Fruit fly (Drosophila melanogaster) whole organism, prepupa: ENCODE measurements around the gene Wwox.

ENCODE experiments used
- CG3919 ChIP-seq: fragments of 200-800 bp; sonication (Bioruptor generic); optimal IDR thresholded peaks from 3 replicates; lab custom pipeline; 2016; ENCODE audit warnings: missing biosample characterization, missing genetic modification characterization
- CG4318 ChIP-seq: fragments of 200-800 bp; sonication (Bioruptor generic); optimal IDR thresholded peaks from 3 replicates; lab custom pipeline; 2017; ENCODE audit warnings: missing biosample characterization, mild to moderate bottlenecking, missing genetic modification characterization
- CG6276 ChIP-seq: fragments of 200-800 bp; sonication (Bioruptor generic); optimal IDR thresholded peaks from 2 replicates; lab custom pipeline; 2017; ENCODE audit warnings: missing biosample characterization, mild to moderate bottlenecking, missing genetic modification characterization
- CG6854 ChIP-seq: fragments of 200-800 bp; sonication (Bioruptor generic); optimal IDR thresholded peaks from 2 replicates; lab custom pipeline; 2017; ENCODE audit warnings: missing biosample characterization, mild to moderate bottlenecking, missing genetic modification characterization
- Eip78C ChIP-seq: fragments of 200-800 bp; sonication (Bioruptor generic); peaks from one replicate; lab custom pipeline; 2016; ENCODE audit warnings: missing biosample characterization, missing genetic modification characterization
- Ets21C ChIP-seq: fragments of 200-800 bp; sonication (Bioruptor generic); optimal IDR thresholded peaks from 3 replicates; lab custom pipeline; 2016; ENCODE audit warnings: missing biosample characterization, missing genetic modification characterization
- fd85E ChIP-seq: fragments of 200-800 bp; sonication (Bioruptor generic); optimal IDR thresholded peaks from 3 replicates; lab custom pipeline; 2016; ENCODE audit warnings: missing biosample characterization, missing genetic modification characterization
- pdm3 ChIP-seq: fragments of 200-800 bp; sonication (Bioruptor generic); optimal IDR thresholded peaks from 3 replicates; lab custom pipeline; 2016; ENCODE audit warnings: missing biosample characterization, missing genetic modification characterization
- spab ChIP-seq: fragments of 200-800 bp; sonication (Bioruptor generic); optimal IDR thresholded peaks from 2 replicates; lab custom pipeline; 2017; ENCODE audit warnings: missing biosample characterization, mild to moderate bottlenecking, missing genetic modification characterization, missing genetic modification reagents

DNA sequence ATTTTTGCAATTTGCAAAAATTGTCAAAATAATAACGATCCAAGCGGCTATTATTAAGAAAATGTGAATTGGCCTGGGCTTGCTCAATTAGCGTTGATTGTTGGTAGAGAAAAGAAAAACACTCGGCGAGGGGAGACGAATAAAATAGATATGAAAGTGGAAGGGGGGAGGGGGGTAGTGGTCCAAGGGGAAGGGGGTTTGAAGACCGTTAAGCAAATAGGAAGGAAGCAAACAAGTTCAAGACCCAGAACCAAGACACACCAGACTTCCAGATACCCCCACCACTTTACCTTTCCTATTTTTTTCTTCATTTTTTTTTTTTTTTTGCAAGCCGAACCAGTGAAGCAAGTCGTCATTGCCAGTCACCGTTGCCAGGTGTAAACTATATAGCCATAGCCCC, 34.8 kb downstream of the Wwox start:
- TF ChIP-seq CG6276: no peak
- no peak for TF ChIP-seq Ets21C (GFP tag; lab: Kevin White, UChicago)
- TF ChIP-seq CG6854: no peak
- no peak for TF ChIP-seq spab (GFP tag; lab: Kevin White, UChicago)
- TF ChIP-seq Eip78C (GFP tag; lab: Kevin White, UChicago): no peak
- no peak for TF ChIP-seq CG3919
- no peak for TF ChIP-seq CG4318 (GFP tag; lab: Kevin White, UChicago)
- TF ChIP-seq pdm3 (GFP tag; lab: Kevin White, UChicago): no peak
- no peak for TF ChIP-seq fd85E
